Fruit fly (Drosophila melanogaster) whole organism, embryonic: ENCODE measurements around the gene CG17036.

Experiments used
- Blimp-1 ChIP-seq: fragments of 200-800 bp; sonication (Bioruptor generic); optimal IDR thresholded peaks from 3 replicates; lab custom pipeline; 2018; ENCODE audit warnings: missing biosample characterization, missing genetic modification characterization, mild to moderate bottlenecking, moderate library complexity, missing genetic modification reagents
- CG11247 ChIP-seq: fragments of 200-800 bp; sonication (Bioruptor generic); IDR thresholded peaks from 2 replicates; pipeline ENCODE4 v1.3.6; 2022; ENCODE audit warnings: missing biosample characterization, missing genetic modification characterization
- CG1233 ChIP-seq: fragments of 200-800 bp; sonication (Bioruptor generic); optimal IDR thresholded peaks from 4 replicates; lab custom pipeline; 2018; ENCODE audit warnings: missing biosample characterization, mild to moderate bottlenecking, missing genetic modification characterization
- CG14050 ChIP-seq: fragments of 200-800 bp; sonication (Bioruptor generic); IDR thresholded peaks from 3 replicates; pipeline ENCODE4 v1.3.6; 2022; ENCODE audit warnings: missing biosample characterization, missing genetic modification characterization
- CG14965 ChIP-seq: fragments of 200-800 bp; sonication (Bioruptor generic); optimal IDR thresholded peaks from 2 replicates; lab custom pipeline; 2016; ENCODE audit warnings: missing biosample characterization, missing genetic modification characterization, borderline replicate concordance
- CG16815 ChIP-seq: fragments of 200-800 bp; sonication (Bioruptor generic); optimal IDR thresholded peaks from 3 replicates; lab custom pipeline; 2017; ENCODE audit warnings: missing biosample characterization, mild to moderate bottlenecking, missing genetic modification characterization
- CG17385 ChIP-seq: fragments of 200-800 bp; sonication (Bioruptor generic); optimal IDR thresholded peaks from 3 replicates; lab custom pipeline; 2018; ENCODE audit warnings: missing biosample characterization, mild to moderate bottlenecking, missing genetic modification characterization
- CG18262 ChIP-seq: fragments of 200-800 bp; optimal IDR thresholded peaks from 3 replicates; lab custom pipeline; 2019; ENCODE audit warnings: missing biosample characterization, mild to moderate bottlenecking, missing genetic modification characterization, moderate library complexity
- CG18476 ChIP-seq: fragments of 200-800 bp; sonication (Bioruptor generic); optimal IDR thresholded peaks from 2 replicates; lab custom pipeline; 2016; ENCODE audit warnings: missing biosample characterization, mild to moderate bottlenecking, missing genetic modification characterization
- CG2202 ChIP-seq: fragments of 200-800 bp; sonication (Bioruptor generic); optimal IDR thresholded peaks from 2 replicates; lab custom pipeline; 2018; ENCODE audit warnings: missing biosample characterization, mild to moderate bottlenecking, missing genetic modification characterization
- CG32532 ChIP-seq: fragments of 200-800 bp; sonication (Bioruptor generic); IDR thresholded peaks from 2 replicates; pipeline ENCODE4 v1.3.6; 2022; ENCODE audit warnings: missing biosample characterization, missing genetic modification characterization
- CG32772 ChIP-seq: fragments of 200-800 bp; sonication (Bioruptor generic); IDR thresholded peaks from 2 replicates; pipeline ENCODE4 v1.3.6; 2022; ENCODE audit warnings: missing biosample characterization, missing genetic modification characterization
- CG4404 ChIP-seq: fragments of 200-800 bp; sonication (Bioruptor generic); IDR thresholded peaks from 2 replicates; pipeline ENCODE4 v1.3.6; 2022; ENCODE audit warnings: missing biosample characterization, missing genetic modification characterization
- CG4424 ChIP-seq: fragments of 200-800 bp; sonication (Bioruptor generic); optimal IDR thresholded peaks from 3 replicates; lab custom pipeline; 2016; ENCODE audit warnings: missing biosample characterization, missing genetic modification characterization
- CG6854 ChIP-seq: fragments of 200-800 bp; sonication (Bioruptor generic); optimal IDR thresholded peaks from 3 replicates; lab custom pipeline; 2017; ENCODE audit warnings: missing biosample characterization, mild to moderate bottlenecking, missing genetic modification characterization
- Dref ChIP-seq: fragments of 200-800 bp; sonication (Bioruptor generic); IDR thresholded peaks from 2 replicates; pipeline ENCODE4 v1.3.6; 2022; ENCODE audit warnings: missing biosample characterization, missing genetic modification characterization
- Fer2 ChIP-seq: fragments of 200-800 bp; sonication (Bioruptor generic); optimal IDR thresholded peaks from 2 replicates; lab custom pipeline; 2018; ENCODE audit warnings: missing biosample characterization, mild to moderate bottlenecking, missing genetic modification characterization, moderate library complexity
- Fer3 ChIP-seq: fragments of 200-800 bp; sonication (Bioruptor generic); optimal IDR thresholded peaks from 2 replicates; lab custom pipeline; 2018; ENCODE audit warnings: missing biosample characterization, mild to moderate bottlenecking, missing genetic modification characterization, moderate library complexity
- HLH54F ChIP-seq: fragments of 200-800 bp; sonication (Bioruptor generic); optimal IDR thresholded peaks from 3 replicates; lab custom pipeline; 2016; ENCODE audit warnings: missing biosample characterization, missing genetic modification characterization
- HLHmδ ChIP-seq: fragments of 200-800 bp; sonication (Bioruptor generic); optimal IDR thresholded peaks from 2 replicates; lab custom pipeline; 2018; ENCODE audit warnings: missing biosample characterization, mild to moderate bottlenecking, missing genetic modification characterization, moderate library complexity
- Hr39 ChIP-seq: fragments of >200 bp; optimal IDR thresholded peaks from 2 replicates; lab custom pipeline; 2017
- Kr ChIP-seq: fragments of 200-800 bp; sonication (Bioruptor generic); optimal IDR thresholded peaks from 2 replicates; lab custom pipeline; 2017; ENCODE audit warnings: missing biosample characterization, mild to moderate bottlenecking, missing genetic modification characterization
- Lim3 ChIP-seq: fragments of 200-800 bp; sonication (Bioruptor generic); IDR thresholded peaks from 2 replicates; pipeline ENCODE4 v1.3.6; 2022; ENCODE audit warnings: missing biosample characterization, missing genetic modification characterization
- MBD-R2 ChIP-seq: fragments of 200-800 bp; sonication (Bioruptor generic); IDR thresholded peaks from 2 replicates; pipeline ENCODE4 v1.3.6; 2022; ENCODE audit warnings: missing biosample characterization, missing genetic modification characterization
- Max ChIP-seq: fragments of 200-800 bp; sonication (Bioruptor generic); optimal IDR thresholded peaks from 2 replicates; lab custom pipeline; 2016; ENCODE audit warnings: missing biosample characterization, mild to moderate bottlenecking, missing genetic modification characterization
- Myb ChIP-seq: fragments of 200-800 bp; sonication (Bioruptor generic); optimal IDR thresholded peaks from 2 replicates; lab custom pipeline; 2016; ENCODE audit warnings: missing biosample characterization, missing genetic modification characterization
- NC2β ChIP-seq: fragments of 200-800 bp; sonication (Bioruptor generic); optimal IDR thresholded peaks from 2 replicates; lab custom pipeline; 2016; ENCODE audit warnings: missing biosample characterization, missing genetic modification characterization
- Pdp1 ChIP-seq, 2 experiments: fragments of 200-800 bp; sonication (Bioruptor generic); optimal IDR thresholded peaks; 3 replicates each; lab custom pipeline; 2016; ENCODE audit warnings: missing biosample characterization in 2 of 2, missing genetic modification characterization in 2 of 2, mild to moderate bottlenecking in 1 of 2, moderate library complexity in 1 of 2
- Rx ChIP-seq: fragments of 200-800 bp; sonication (Bioruptor generic); IDR thresholded peaks from 2 replicates; pipeline ENCODE4 v1.3.6; 2022; ENCODE audit warnings: missing biosample characterization, missing genetic modification characterization
- Sin3A ChIP-seq: fragments of >200 bp; optimal IDR thresholded peaks from 2 replicates; lab custom pipeline; 2018
- Trl ChIP-seq, 3 experiments: fragments of >200 bp in 2 of 3; fragments of 200-800 bp in 1 of 3; sonication (Bioruptor generic) in 1 of 3; optimal IDR thresholded peaks; 2 replicates in 1 of 3; 3 replicates in 2 of 3; lab custom pipeline; 2016 to 2017; ENCODE audit warnings: missing biosample characterization in 1 of 3, missing genetic modification characterization in 1 of 3
- cato ChIP-seq: fragments of 200-800 bp; sonication (Bioruptor generic); optimal IDR thresholded peaks from 2 replicates; lab custom pipeline; 2016; ENCODE audit warnings: missing biosample characterization, missing genetic modification characterization, borderline replicate concordance
- caup ChIP-seq: fragments of 200-800 bp; sonication (Bioruptor generic); optimal IDR thresholded peaks from 3 replicates; lab custom pipeline; 2017; ENCODE audit warnings: missing biosample characterization, mild to moderate bottlenecking, missing genetic modification characterization, moderate library complexity; ENCODE audit not compliant: severe bottlenecking
- dmrt11E ChIP-seq: fragments of 200-800 bp; sonication (Bioruptor generic); optimal IDR thresholded peaks from 3 replicates; lab custom pipeline; 2018; ENCODE audit warnings: missing biosample characterization, mild to moderate bottlenecking, missing genetic modification characterization, moderate library complexity
- dpn ChIP-seq, 2 experiments: fragments of 200-800 bp; sonication (Bioruptor generic); optimal IDR thresholded peaks; 3 replicates each; lab custom pipeline; 2016; ENCODE audit warnings: missing biosample characterization in 2 of 2, missing genetic modification characterization in 2 of 2
- hth ChIP-seq: fragments of >200 bp; optimal IDR thresholded peaks from 2 replicates; lab custom pipeline; 2017; ENCODE audit warnings: inconsistent platforms
- kah ChIP-seq: fragments of 200-800 bp; sonication (Bioruptor generic); optimal IDR thresholded peaks from 2 replicates; lab custom pipeline; 2018; ENCODE audit warnings: missing biosample characterization, mild to moderate bottlenecking, missing genetic modification characterization
- nerfin-2 ChIP-seq: fragments of 200-800 bp; sonication (Bioruptor generic); IDR thresholded peaks from 2 replicates; pipeline ENCODE4 v1.3.6; 2022; ENCODE audit warnings: missing biosample characterization, missing genetic modification characterization; ENCODE audit not compliant: partially characterized antibody
- pho ChIP-seq: fragments of 200-800 bp; sonication (Bioruptor generic); optimal IDR thresholded peaks from 2 replicates; lab custom pipeline; 2016; ENCODE audit warnings: missing biosample characterization, missing genetic modification characterization
- phol ChIP-seq: fragments of 200-800 bp; sonication (Bioruptor generic); optimal IDR thresholded peaks from 3 replicates; lab custom pipeline; 2018; ENCODE audit warnings: missing biosample characterization, mild to moderate bottlenecking, missing genetic modification characterization, moderate library complexity
- pnt ChIP-seq: fragments of 200-800 bp; sonication (Bioruptor generic); optimal IDR thresholded peaks from 3 replicates; lab custom pipeline; 2016; ENCODE audit warnings: missing biosample characterization, missing genetic modification characterization
- prd ChIP-seq, 3 experiments: fragments of >200 bp in 2 of 3; fragments of 200-800 bp in 1 of 3; sonication (Bioruptor generic) in 1 of 3; optimal IDR thresholded peaks in 2 of 3; IDR thresholded peaks in 1 of 3; 2 replicates in 2 of 3; 3 replicates in 1 of 3; pipeline versions ENCODE4 v1.3.6 to Lab custom; 2017 to 2022; ENCODE audit warnings: missing biosample characterization in 1 of 3, missing genetic modification characterization in 1 of 3
- slbo ChIP-seq: fragments of 200-800 bp; sonication (Bioruptor generic); IDR thresholded peaks from 2 replicates; pipeline ENCODE4 v1.3.6; 2022; ENCODE audit warnings: missing biosample characterization, missing genetic modification characterization
- sr ChIP-seq: fragments of 200-800 bp; sonication (Bioruptor generic); IDR thresholded peaks from 3 replicates; pipeline ENCODE4 v1.3.6; 2022; ENCODE audit warnings: missing biosample characterization, missing genetic modification characterization
- unpg ChIP-seq: fragments of 200-800 bp; sonication (Bioruptor generic); optimal IDR thresholded peaks from 3 replicates; lab custom pipeline; 2018; ENCODE audit warnings: missing biosample characterization, mild to moderate bottlenecking, missing genetic modification characterization, moderate library complexity
- yki ChIP-seq: fragments of >200 bp; optimal IDR thresholded peaks from 3 replicates; lab custom pipeline; 2018
- z ChIP-seq: fragments of 200-800 bp; sonication (Bioruptor generic); IDR thresholded peaks from 3 replicates; pipeline ENCODE4 v1.3.6; 2022; ENCODE audit warnings: missing biosample characterization, missing genetic modification characterization
- zfh1 ChIP-seq: fragments of 200-800 bp; sonication (Bioruptor generic); IDR thresholded peaks from 3 replicates; pipeline ENCODE4 v1.3.6; 2022; ENCODE audit warnings: missing biosample characterization, missing genetic modification characterization

CG17036 gene

dm6 chr2L:12720430-12721396 is 20.2 kb upstream of the CG17036 start (continued):
- peak; percentile 27 for TF ChIP-seq HLH54F (GFP tag; lab: Kevin White, UChicago)
- TF ChIP-seq prd (optimal IDR thresholded peaks at IDR 0.05; lab: Kevin White, UChicago), result no peak
- TF ChIP-seq prd (GFP tag; IDR thresholded peaks at IDR 0.05; lab: Robert Waterston, UW), result peak; percentile 74
- no peak for TF ChIP-seq CG6854 (GFP tag; lab: Kevin White, UChicago)
- TF ChIP-seq CG18262 (tag; lab: Kevin White, UChicago), result peak; percentile 61
- no peak for TF ChIP-seq Sin3A
- no peak for TF ChIP-seq Myb (GFP tag; lab: Kevin White, UChicago)
- TF ChIP-seq HLHmδ, result no peak
- TF ChIP-seq z, result no peak
- no peak for TF ChIP-seq Fer2 (tag; lab: Kevin White, UChicago)
- TF ChIP-seq CG4404 (GFP tag; lab: Robert Waterston, UW), result no peak
- no peak for TF ChIP-seq Kr (GFP tag; lab: Kevin White, UChicago)
- no peak for TF ChIP-seq sr (GFP tag; lab: Robert Waterston, UW)
- TF ChIP-seq Trl (optimal IDR thresholded peaks at IDR 0.05; lab: Kevin White, UChicago), result peak in 1 of 2 experiments; percentile 3
- TF ChIP-seq Trl (GFP tag; optimal IDR thresholded peaks at IDR 0.05; lab: Kevin White, UChicago), result no peak
- no peak for TF ChIP-seq dmrt11E (tag; lab: Kevin White, UChicago)
- TF ChIP-seq Lim3 (GFP tag; lab: Robert Waterston, UW), result no peak
- peak; percentile 63 for TF ChIP-seq phol (tag; lab: Kevin White, UChicago)
- no peak for TF ChIP-seq kah (GFP tag; lab: Kevin White, UChicago)
- no peak for TF ChIP-seq nerfin-2 (GFP tag; lab: Robert Waterston, UW)
- TF ChIP-seq dpn (GFP tag; optimal IDR thresholded peaks at IDR 0.05; lab: Kevin White, UChicago), result peak; percentile 39 to 42
- TF ChIP-seq Hr39 (lab: Kevin White, UChicago), result no peak
- peak; percentile 81 for TF ChIP-seq CG32532
- peak; percentile 21 for TF ChIP-seq pho
- TF ChIP-seq CG2202, result no peak
- peak; percentile 65 for TF ChIP-seq CG1233
- peak; percentile 61 for TF ChIP-seq Fer3 (tag; lab: Kevin White, UChicago)
- 0 out of 2 replicates have a peak, but pooled peaks have one; percentile 59 for TF ChIP-seq CG32772 (GFP tag; lab: Robert Waterston, UW)
- no peak for TF ChIP-seq cato (GFP tag; lab: Kevin White, UChicago)
- no peak for TF ChIP-seq CG17385 (GFP tag; lab: Kevin White, UChicago)
- peak; percentile 46 for TF ChIP-seq CG4424
- peak; percentile 10 for TF ChIP-seq pnt (GFP tag; lab: Kevin White, UChicago)
- TF ChIP-seq MBD-R2 (GFP tag; lab: Robert Waterston, UW), result peak; percentile 37
- TF ChIP-seq CG14965 (GFP tag; lab: Kevin White, UChicago), result no peak
- no peak for TF ChIP-seq CG16815 (GFP tag; lab: Kevin White, UChicago)
- peak; percentile 46 for TF ChIP-seq unpg (GFP tag; lab: Kevin White, UChicago)
- no peak for TF ChIP-seq CG14050 (GFP tag; lab: Robert Waterston, UW)
- peak; percentile 37 to 81 for TF ChIP-seq Pdp1 (GFP tag; optimal IDR thresholded peaks at IDR 0.05; lab: Kevin White, UChicago)
- TF ChIP-seq Dref, result no peak
- TF ChIP-seq yki (lab: Kevin White, UChicago), result no peak
- peak; percentile 63 for TF ChIP-seq CG18476 (GFP tag; lab: Kevin White, UChicago)
- TF ChIP-seq zfh1 (GFP tag; lab: Robert Waterston, UW), result peak; percentile 45; the same call in 1 of the 3 replicates
- TF ChIP-seq Rx (GFP tag; lab: Robert Waterston, UW), result peak; percentile 26; the same call in 1 of the 2 replicates
- no peak for TF ChIP-seq NC2β (GFP tag; lab: Kevin White, UChicago)
- TF ChIP-seq CG11247, result peak; percentile 42; the same call in 1 of the 2 replicates
- TF ChIP-seq hth (lab: Kevin White, UChicago), result no peak
- TF ChIP-seq slbo, result peak; percentile 62
- peak; percentile 53 for TF ChIP-seq caup
- TF ChIP-seq Max (GFP tag; lab: Kevin White, UChicago), result peak; percentile 59
- peak; percentile 53 for TF ChIP-seq Blimp-1
